Worm (Caenorhabditis elegans) whole organism, early embryonic: ENCODE results near the gene F19C7.8.

ENCODE experiments used
- ama-1 ChIP-seq: fragments of 150-350 bp; optimal IDR thresholded peaks from 2 replicates; lab custom pipeline; 2014
- ceh-36 ChIP-seq: sonication (generic microtip); optimal IDR thresholded peaks from 2 replicates; lab custom pipeline; 2016; ENCODE audit warnings: missing genetic modification characterization, inconsistent platforms, missing compliant biosample characterization
- ets-7 ChIP-seq: sonication (generic microtip); optimal IDR thresholded peaks from 2 replicates; lab custom pipeline; 2016; ENCODE audit warnings: missing genotype, missing genetic modification characterization, missing compliant biosample characterization
- tbx-37 ChIP-seq: fragments of 200-800 bp; sonication (Bioruptor generic); conservative IDR thresholded peaks from 2 replicates; pipeline ENCODE4 v1.3.6; 2022; ENCODE audit warnings: missing genetic modification reagents, missing genetic modification characterization, missing compliant biosample characterization

- TF ChIP-seq ceh-36 (no peak), ets-7 (tag; lab: Kevin White, UChicago) (peak; percentile 70), tbx-37 (GFP tag; lab: Robert Waterston, UW) (0 out of 2 replicates have a peak, but pooled peaks have one; percentile 48), ama-1 (lab: Kevin White, UChicago) (no peak)
Observed at ce11 chrIV:4660151-4661041, 22.5 kb upstream of the F19C7.8 start, which contains the start of the genes F29B9.11 and jmjd-1.2.
